Worm (Caenorhabditis elegans): Measurements from ENCODE around the gene T01H3.2.

T01H3.2 gene

DNA sequence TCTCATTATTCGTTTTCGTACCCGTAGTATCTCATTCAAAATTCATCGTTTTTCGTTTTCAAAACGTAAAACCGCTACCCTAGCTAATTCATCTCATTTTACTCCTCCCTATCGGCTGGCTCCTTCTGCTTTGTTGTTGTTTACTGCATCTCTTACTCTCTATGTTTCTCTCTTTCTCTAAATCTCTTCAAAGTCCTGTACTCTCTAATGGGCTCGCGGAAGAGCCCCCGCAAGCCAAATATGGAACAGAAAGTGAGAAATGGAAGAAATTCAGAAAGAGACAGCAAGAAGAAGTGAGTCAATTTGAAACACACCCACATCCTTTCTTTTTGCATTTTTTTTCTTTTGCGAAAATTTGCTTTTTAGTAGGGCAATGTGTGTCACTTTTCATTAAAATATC lies 39.1 kb downstream of the T01H3.2 start:
- peak in 1 of 2 experiments; percentile 51 for TF ChIP-seq lsy-2 (tag; optimal IDR thresholded peaks at IDR 0.05)
- no peak for TF ChIP-seq ama-1 (optimal IDR thresholded peaks at IDR 0.05)
- no peak for TF ChIP-seq nhr-23 (tag; optimal IDR thresholded peaks at IDR 0.05)
- no peak for TF ChIP-seq lin-11 (tag; optimal IDR thresholded peaks at IDR 0.05)
- no peak for TF ChIP-seq nhr-21 (tag; optimal IDR thresholded peaks at IDR 0.05)
- peak; percentile 19 for TF ChIP-seq crh-2 (tag; optimal IDR thresholded peaks at IDR 0.05)
- TF ChIP-seq mab-5 (tag; optimal IDR thresholded peaks at IDR 0.05), result peak; percentile 22
- TF ChIP-seq nhr-12 (tag; optimal IDR thresholded peaks at IDR 0.05), result no peak
- no peak for TF ChIP-seq mbf-1 (tag; optimal IDR thresholded peaks at IDR 0.05)
- TF ChIP-seq dmd-4 (tag; optimal IDR thresholded peaks at IDR 0.05), result no peak
- TF ChIP-seq nhr-129 (tag; optimal IDR thresholded peaks at IDR 0.05), result no peak
- no peak for TF ChIP-seq ztf-1 (GFP tag; conservative IDR thresholded peaks at IDR 0.05)
- no peak for TF ChIP-seq nhr-10 (tag; optimal IDR thresholded peaks at IDR 0.05)
- TF ChIP-seq Y55F3AM.14 (GFP tag; optimal IDR thresholded peaks at IDR 0.05), result no peak
- TF ChIP-seq gmeb-1 (tag; optimal IDR thresholded peaks at IDR 0.05), result no peak
- TF ChIP-seq ztf-11 (tag; optimal IDR thresholded peaks at IDR 0.05), result no peak
- TF ChIP-seq aly-2 (tag; optimal IDR thresholded peaks at IDR 0.05), result no peak
- no peak for TF ChIP-seq blmp-1 (tag; optimal IDR thresholded peaks at IDR 0.05; ENCODE audit: insufficient read depth)
- peak; percentile 25 for TF ChIP-seq sma-9 (GFP tag; optimal IDR thresholded peaks at IDR 0.05)
- TF ChIP-seq sma-9 (tag; optimal IDR thresholded peaks at IDR 0.05), result no peak
- no peak for TF ChIP-seq ceh-16 (tag; optimal IDR thresholded peaks at IDR 0.05)
- no peak for TF ChIP-seq skn-1 (tag; optimal IDR thresholded peaks at IDR 0.05)
- peak; percentile 62 for TF ChIP-seq unc-55 (GFP tag; optimal IDR thresholded peaks at IDR 0.05)
- TF ChIP-seq zag-1 (tag; optimal IDR thresholded peaks at IDR 0.05), result no peak
- peak; percentile 60 for TF ChIP-seq C34F6.9 (tag; optimal IDR thresholded peaks at IDR 0.05)
- TF ChIP-seq peb-1 (tag; optimal IDR thresholded peaks at IDR 0.05), result no peak
- no peak for TF ChIP-seq unc-39 (tag; optimal IDR thresholded peaks at IDR 0.05)
- no peak for TF ChIP-seq fos-1 (tag; optimal IDR thresholded peaks at IDR 0.05)
- no peak for TF ChIP-seq ztf-4 (tag; optimal IDR thresholded peaks at IDR 0.05)
- TF ChIP-seq alr-1 (tag; optimal IDR thresholded peaks at IDR 0.05), result no peak
- no peak for TF ChIP-seq egl-27 (tag; optimal IDR thresholded peaks at IDR 0.05)
- no peak for TF ChIP-seq sma-3 (GFP tag; optimal IDR thresholded peaks at IDR 0.05)
- no peak for TF ChIP-seq snpc-4 (tag; optimal IDR thresholded peaks at IDR 0.05)
- TF ChIP-seq ceh-82 (tag; optimal IDR thresholded peaks at IDR 0.05), result no peak
- TF ChIP-seq sem-4 (tag; optimal IDR thresholded peaks at IDR 0.05), result no peak
- no peak for TF ChIP-seq nhr-25 (tag; optimal IDR thresholded peaks at IDR 0.05)
- TF ChIP-seq R02D3.7 (tag; optimal IDR thresholded peaks at IDR 0.05), result no peak
- TF ChIP-seq unc-62 (GFP tag; optimal IDR thresholded peaks at IDR 0.05), result no peak
- TF ChIP-seq lin-39 (tag; optimal IDR thresholded peaks at IDR 0.05), result no peak
- no peak for TF ChIP-seq nhr-237 (tag; optimal IDR thresholded peaks at IDR 0.05)
- TF ChIP-seq ZK546.5 (tag; optimal IDR thresholded peaks at IDR 0.05), result no peak
- TF ChIP-seq nhr-77 (tag; optimal IDR thresholded peaks at IDR 0.05), result no peak
- no peak for TF ChIP-seq nhr-11 (tag; optimal IDR thresholded peaks at IDR 0.05)
- TF ChIP-seq elt-3 (tag; optimal IDR thresholded peaks at IDR 0.05), result no peak
- TF ChIP-seq nhr-6 (tag; optimal IDR thresholded peaks at IDR 0.05), result peak; percentile 24
- peak in 1 of 2 experiments; percentile 8 for TF ChIP-seq mdl-1 (tag; optimal IDR thresholded peaks at IDR 0.05)
- TF ChIP-seq F13H6.1 (tag; optimal IDR thresholded peaks at IDR 0.05), result no peak
- no peak for TF ChIP-seq elt-1 (tag; optimal IDR thresholded peaks at IDR 0.05)
- TF ChIP-seq lin-13 (GFP tag; optimal IDR thresholded peaks at IDR 0.05), result no peak

Data from whole organism, L2 larva.